Worm (Caenorhabditis elegans): ENCODE data around the gene sodh-2.

sodh-2 gene

DNA sequence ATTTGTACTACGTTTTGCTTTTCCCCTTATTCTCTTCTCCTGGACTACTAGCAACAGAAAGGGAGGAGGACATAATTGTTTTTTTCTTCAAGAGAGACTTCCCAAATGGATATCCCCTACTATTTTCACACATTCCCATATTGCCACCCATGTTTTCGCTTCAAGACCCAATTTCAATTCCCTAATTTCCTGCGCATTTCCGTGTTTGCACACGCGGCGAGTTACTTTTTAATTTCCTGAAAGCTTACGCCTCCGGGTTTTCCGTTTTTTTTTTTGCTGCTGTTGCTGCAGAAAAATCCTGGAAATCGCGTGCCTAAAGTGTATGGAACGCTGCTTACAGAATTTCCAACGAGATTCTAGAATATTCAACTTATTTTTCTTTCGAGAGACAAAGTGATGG lies 38.7 kb downstream of the sodh-2 start:
- TF ChIP-seq ceh-43 (GFP tag; optimal IDR thresholded peaks at IDR 0.05) = no peak
- TF ChIP-seq unc-120 (tag; optimal IDR thresholded peaks at IDR 0.05; ENCODE audit: poor library complexity, severe bottlenecking) = no peak
- no peak for TF ChIP-seq snpc-4 (tag; optimal IDR thresholded peaks at IDR 0.05)
- no peak for TF ChIP-seq ceh-83 (GFP tag; optimal IDR thresholded peaks at IDR 0.05)
- TF ChIP-seq bed-3 (GFP tag; optimal IDR thresholded peaks at IDR 0.05) = no peak
- TF ChIP-seq lsy-2 (tag; optimal IDR thresholded peaks at IDR 0.05) = no peak
- TF ChIP-seq unc-39 (tag; optimal IDR thresholded peaks at IDR 0.05) = no peak
- no peak for TF ChIP-seq nhr-2 (tag; optimal IDR thresholded peaks at IDR 0.05)
- peak; percentile 37 for TF ChIP-seq ces-1 (GFP tag; optimal IDR thresholded peaks at IDR 0.05)
- no peak for TF ChIP-seq lin-32 (GFP tag; optimal IDR thresholded peaks at IDR 0.05)
- no peak for TF ChIP-seq tbx-8 (GFP tag; optimal IDR thresholded peaks at IDR 0.05)
- peak; percentile 30 for TF ChIP-seq mls-2 (tag; optimal IDR thresholded peaks at IDR 0.05)
- no peak for TF ChIP-seq unc-62 (GFP tag; optimal IDR thresholded peaks at IDR 0.05)
- no peak for TF ChIP-seq elt-1 (tag; optimal IDR thresholded peaks at IDR 0.05; ENCODE audit: borderline replicate concordance, insufficient read depth)
- no peak for TF ChIP-seq drap-1 (GFP tag; optimal IDR thresholded peaks at IDR 0.05)
- no peak for TF ChIP-seq nhr-12 (tag; optimal IDR thresholded peaks at IDR 0.05)
- no peak for TF ChIP-seq nhr-237 (tag; optimal IDR thresholded peaks at IDR 0.05)

DNA sequence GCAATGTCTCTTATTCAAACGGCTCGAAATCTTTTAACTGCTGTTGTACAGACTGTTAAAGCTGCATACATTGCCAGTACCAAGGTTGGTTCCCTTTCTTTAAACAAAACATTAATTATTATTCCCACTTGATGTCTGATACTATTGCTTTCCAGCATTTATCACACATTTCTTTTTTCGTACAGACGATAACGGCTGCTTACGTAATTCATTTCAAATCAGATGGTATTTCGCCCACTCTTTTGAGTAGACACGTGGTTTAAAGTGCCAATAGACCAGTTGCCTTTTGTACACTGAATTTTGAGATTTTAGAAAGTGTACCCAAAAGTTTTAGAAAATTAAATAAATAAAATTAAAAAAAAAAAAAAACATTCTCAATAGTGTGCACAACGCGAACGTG lies 41.6 kb downstream of the sodh-2 start:
- TF ChIP-seq nhr-237 (tag; optimal IDR thresholded peaks at IDR 0.05) (no peak), tbx-8 (GFP tag; optimal IDR thresholded peaks at IDR 0.05) (no peak), ces-1 (GFP tag; optimal IDR thresholded peaks at IDR 0.05) (no peak), lsy-2 (tag; optimal IDR thresholded peaks at IDR 0.05) (no peak)

DNA sequence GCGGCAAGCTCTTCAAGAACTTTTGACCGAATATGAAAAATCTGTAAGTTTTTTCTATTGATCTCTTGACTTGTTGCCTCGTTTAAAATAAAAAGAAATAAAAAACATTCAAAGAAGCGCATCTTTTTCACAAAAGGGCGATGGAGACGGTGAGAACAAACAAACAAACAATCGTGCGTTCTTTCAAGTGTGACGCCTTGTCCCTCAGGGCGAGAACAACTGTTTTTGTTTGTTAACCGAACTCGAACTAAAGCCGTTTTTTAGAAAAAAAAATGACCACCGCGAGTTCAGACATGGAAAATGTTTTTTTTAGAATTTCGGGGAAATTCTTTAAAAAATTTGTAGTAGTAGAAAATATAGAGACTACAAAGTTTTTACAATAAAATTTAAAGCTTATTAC lies 44.1 kb downstream of the sodh-2 start:
- TF ChIP-seq hlh-1 (tag; optimal IDR thresholded peaks at IDR 0.05) (no peak), bed-3 (GFP tag; optimal IDR thresholded peaks at IDR 0.05) (no peak), tbx-8 (GFP tag; optimal IDR thresholded peaks at IDR 0.05) (no peak), ceh-43 (GFP tag; optimal IDR thresholded peaks at IDR 0.05) (no peak), ceh-39 (tag; optimal IDR thresholded peaks at IDR 0.05) (no peak), nhr-237 (tag; optimal IDR thresholded peaks at IDR 0.05) (no peak), zip-8 (tag; optimal IDR thresholded peaks at IDR 0.05) (no peak), drap-1 (GFP tag; optimal IDR thresholded peaks at IDR 0.05) (no peak), unc-39 (tag; optimal IDR thresholded peaks at IDR 0.05) (no peak), nhr-12 (tag; optimal IDR thresholded peaks at IDR 0.05) (no peak), nhr-2 (tag; optimal IDR thresholded peaks at IDR 0.05) (no peak), sptf-1 (tag; optimal IDR thresholded peaks at IDR 0.05) (no peak), mls-2 (tag; optimal IDR thresholded peaks at IDR 0.05) (no peak), mab-5 (tag; optimal IDR thresholded peaks at IDR 0.05) (no peak), unc-62 (GFP tag; optimal IDR thresholded peaks at IDR 0.05) (no peak)

DNA sequence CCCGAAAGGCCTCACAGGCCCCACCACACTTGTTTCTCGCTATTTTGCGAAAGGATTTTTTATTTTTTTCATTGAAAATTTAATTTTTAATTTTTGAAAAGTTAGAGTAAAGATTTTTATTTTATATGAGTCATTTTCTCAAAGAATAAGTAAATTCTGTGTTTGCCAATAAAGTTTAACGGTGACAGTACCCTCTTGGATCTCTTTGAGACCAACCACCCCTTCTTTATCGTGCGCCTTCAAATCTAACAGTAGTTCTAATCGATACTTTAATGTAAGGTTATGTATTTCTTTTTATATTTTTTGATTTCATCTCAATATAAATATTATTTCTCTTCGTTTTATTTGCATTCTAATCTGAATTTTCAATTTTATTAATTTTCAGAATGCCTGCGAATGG lies 45.6 kb downstream of the sodh-2 start, which contains the start of gene hmp-1:
TSS of gene hmp-1 (plus strand) at position 380 of the 400 bp plus-strand sequence.
- TF ChIP-seq mep-1 (tag; optimal IDR thresholded peaks at IDR 0.05) (no peak), mab-5 (tag; optimal IDR thresholded peaks at IDR 0.05) (no peak), unc-62 (GFP tag; optimal IDR thresholded peaks at IDR 0.05) (no peak), nhr-28 (tag; optimal IDR thresholded peaks at IDR 0.05) (no peak), hlh-1 (tag; optimal IDR thresholded peaks at IDR 0.05) (no peak), ceh-39 (tag; optimal IDR thresholded peaks at IDR 0.05) (no peak), flh-1 (GFP tag; optimal IDR thresholded peaks at IDR 0.05) (no peak), unc-120 (tag; optimal IDR thresholded peaks at IDR 0.05; ENCODE audit: poor library complexity, severe bottlenecking) (no peak), nhr-237 (tag; optimal IDR thresholded peaks at IDR 0.05) (no peak), nhr-2 (tag; optimal IDR thresholded peaks at IDR 0.05) (no peak), snpc-4 (tag; optimal IDR thresholded peaks at IDR 0.05) (no peak), lin-32 (GFP tag; optimal IDR thresholded peaks at IDR 0.05) (no peak), sptf-1 (tag; optimal IDR thresholded peaks at IDR 0.05) (no peak), lsy-2 (tag; optimal IDR thresholded peaks at IDR 0.05) (no peak), ces-1 (GFP tag; optimal IDR thresholded peaks at IDR 0.05) (no peak), nhr-76 (tag; optimal IDR thresholded peaks at IDR 0.05) (no peak), unc-39 (tag; optimal IDR thresholded peaks at IDR 0.05) (no peak), ceh-83 (GFP tag; optimal IDR thresholded peaks at IDR 0.05) (no peak), pha-4 (tag; optimal IDR thresholded peaks at IDR 0.05) (no peak)

DNA sequence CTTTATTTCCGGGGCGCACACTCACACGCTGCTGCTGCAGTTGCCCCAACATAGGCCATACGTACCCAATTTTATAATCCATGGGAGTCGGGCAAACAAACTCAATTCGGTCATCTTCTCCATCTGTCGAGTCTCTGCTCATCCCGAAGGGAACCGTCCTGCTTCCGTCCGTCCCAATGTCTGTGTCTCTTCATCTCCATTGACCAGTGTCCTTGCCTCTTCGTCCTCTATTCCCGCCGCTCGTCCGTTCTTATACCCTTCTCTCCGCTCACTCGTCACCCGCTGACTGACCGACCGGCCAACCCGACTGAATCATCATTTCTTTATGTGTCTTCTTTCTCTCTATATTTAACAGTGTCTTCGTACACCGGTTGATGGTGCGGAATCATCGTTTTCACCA lies 46.2 kb downstream of the sodh-2 start:
- TF ChIP-seq unc-62 (GFP tag; optimal IDR thresholded peaks at IDR 0.05) = peak; percentile 50
- peak; percentile 56 for TF ChIP-seq mls-2 (tag; optimal IDR thresholded peaks at IDR 0.05)
- peak; percentile 39 for TF ChIP-seq M03D4.4 (tag; optimal IDR thresholded peaks at IDR 0.05)
- peak; percentile 9 for TF ChIP-seq unc-120 (tag; optimal IDR thresholded peaks at IDR 0.05; ENCODE audit: poor library complexity, severe bottlenecking)
- peak; percentile 39 for TF ChIP-seq sptf-1 (tag; optimal IDR thresholded peaks at IDR 0.05)
- no peak for TF ChIP-seq elt-1 (tag; optimal IDR thresholded peaks at IDR 0.05; ENCODE audit: borderline replicate concordance, insufficient read depth)
- TF ChIP-seq elt-3 (tag; optimal IDR thresholded peaks at IDR 0.05) = no peak
- TF ChIP-seq nhr-2 (tag; optimal IDR thresholded peaks at IDR 0.05) = peak; percentile 90
- TF ChIP-seq flh-1 (GFP tag; optimal IDR thresholded peaks at IDR 0.05) = no peak
- TF ChIP-seq hlh-1 (tag; optimal IDR thresholded peaks at IDR 0.05) = peak; percentile 3
- TF ChIP-seq ces-1 (GFP tag; optimal IDR thresholded peaks at IDR 0.05) = peak; percentile 91
- TF ChIP-seq ham-2 (GFP tag; optimal IDR thresholded peaks at IDR 0.05) = peak; percentile 59
- peak; percentile 84 for TF ChIP-seq cnd-1 (tag; optimal IDR thresholded peaks at IDR 0.05)
- peak; percentile 35 for TF ChIP-seq lin-13 (tag; optimal IDR thresholded peaks at IDR 0.05)

All from whole organism, mixed stage, embryonic.